Fruit fly (Drosophila melanogaster) whole organism, embryonic: ENCODE measurements around the gene ara.

ENCODE experiments used
- BEAF-32 ChIP-seq: fragments of 200-800 bp; sonication (Bioruptor generic); optimal IDR thresholded peaks from 3 replicates; lab custom pipeline; 2017; ENCODE audit warnings: missing biosample characterization, missing genetic modification characterization, mild to moderate bottlenecking, moderate library complexity, missing genetic modification reagents
- CG11247 ChIP-seq: fragments of 200-800 bp; sonication (Bioruptor generic); IDR thresholded peaks from 2 replicates; pipeline ENCODE4 v1.3.6; 2022; ENCODE audit warnings: missing biosample characterization, missing genetic modification characterization
- CG11504 ChIP-seq: fragments of 200-800 bp; sonication (Bioruptor generic); optimal IDR thresholded peaks from 3 replicates; lab custom pipeline; 2019; ENCODE audit warnings: missing biosample characterization, mild to moderate bottlenecking, missing genetic modification characterization, moderate library complexity
- CG12236 ChIP-seq: fragments of 200-800 bp; sonication (Bioruptor generic); optimal IDR thresholded peaks from 2 replicates; lab custom pipeline; 2016; ENCODE audit warnings: missing biosample characterization, missing genetic modification characterization
- CG15479 ChIP-seq: fragments of 200-800 bp; sonication (Bioruptor generic); optimal IDR thresholded peaks from 3 replicates; lab custom pipeline; 2019; ENCODE audit warnings: missing biosample characterization, mild to moderate bottlenecking, missing genetic modification characterization, moderate library complexity
- CG17328 ChIP-seq: fragments of 200-800 bp; sonication (Bioruptor generic); IDR thresholded peaks from 2 replicates; pipeline ENCODE4 v1.3.6; 2022; ENCODE audit warnings: missing biosample characterization, missing genetic modification characterization
- CG17802 ChIP-seq: fragments of 200-800 bp; sonication (Bioruptor generic); optimal IDR thresholded peaks from 2 replicates; lab custom pipeline; 2018; ENCODE audit warnings: missing biosample characterization, mild to moderate bottlenecking, missing genetic modification characterization, moderate library complexity
- CG1792 ChIP-seq: fragments of 200-800 bp; sonication (Bioruptor generic); optimal IDR thresholded peaks from 2 replicates; lab custom pipeline; 2016; ENCODE audit warnings: missing biosample characterization, missing genetic modification characterization
- CG18476 ChIP-seq: fragments of 200-800 bp; sonication (Bioruptor generic); optimal IDR thresholded peaks from 2 replicates; lab custom pipeline; 2016; ENCODE audit warnings: missing biosample characterization, mild to moderate bottlenecking, missing genetic modification characterization
- CG2202 ChIP-seq: fragments of 200-800 bp; sonication (Bioruptor generic); optimal IDR thresholded peaks from 2 replicates; lab custom pipeline; 2018; ENCODE audit warnings: missing biosample characterization, mild to moderate bottlenecking, missing genetic modification characterization
- CG31365 ChIP-seq: fragments of 200-800 bp; sonication (Bioruptor generic); optimal IDR thresholded peaks from 2 replicates; lab custom pipeline; 2018; ENCODE audit warnings: missing biosample characterization, mild to moderate bottlenecking, missing genetic modification characterization
- CG32532 ChIP-seq: fragments of 200-800 bp; sonication (Bioruptor generic); IDR thresholded peaks from 2 replicates; pipeline ENCODE4 v1.3.6; 2022; ENCODE audit warnings: missing biosample characterization, missing genetic modification characterization
- CG5245 ChIP-seq: fragments of 200-800 bp; sonication (Bioruptor generic); optimal IDR thresholded peaks from 3 replicates; lab custom pipeline; 2016; ENCODE audit warnings: missing biosample characterization, missing genetic modification characterization
- CG7357 ChIP-seq: fragments of 200-800 bp; sonication (Bioruptor generic); IDR thresholded peaks from 3 replicates; pipeline ENCODE4 v1.3.6; 2022; ENCODE audit warnings: missing biosample characterization, missing genetic modification characterization
- CG7963 ChIP-seq: fragments of 200-800 bp; sonication (Bioruptor generic); IDR thresholded peaks from 3 replicates; pipeline ENCODE4 v1.3.6; 2022; ENCODE audit warnings: missing biosample characterization, missing genetic modification characterization; ENCODE audit not compliant: partially characterized antibody
- CG8089 ChIP-seq: fragments of 200-800 bp; sonication (Bioruptor generic); optimal IDR thresholded peaks from 3 replicates; lab custom pipeline; 2016; ENCODE audit warnings: missing biosample characterization, missing genetic modification characterization
- CG8359 ChIP-seq: fragments of 200-800 bp; sonication (Bioruptor generic); optimal IDR thresholded peaks from 2 replicates; lab custom pipeline; 2017; ENCODE audit warnings: missing biosample characterization, mild to moderate bottlenecking, missing genetic modification characterization, borderline replicate concordance
- CG9932 ChIP-seq: fragments of 200-800 bp; sonication (Bioruptor generic); IDR thresholded peaks from 2 replicates; pipeline ENCODE4 v1.3.6; 2022; ENCODE audit warnings: missing biosample characterization, missing genetic modification characterization
- CTCF ChIP-seq: fragments of 200-800 bp; sonication (Bioruptor generic); optimal IDR thresholded peaks from 2 replicates; lab custom pipeline; 2017; ENCODE audit warnings: missing biosample characterization, mild to moderate bottlenecking, missing genetic modification characterization, moderate library complexity
- Dek ChIP-seq: fragments of 200-800 bp; sonication (Bioruptor generic); optimal IDR thresholded peaks from 3 replicates; lab custom pipeline; 2019; ENCODE audit warnings: missing biosample characterization, mild to moderate bottlenecking, missing genetic modification characterization, moderate library complexity
- Kr ChIP-seq: fragments of 200-800 bp; sonication (Bioruptor generic); optimal IDR thresholded peaks from 2 replicates; lab custom pipeline; 2017; ENCODE audit warnings: missing biosample characterization, mild to moderate bottlenecking, missing genetic modification characterization
- Lpt ChIP-seq: fragments of >200 bp; optimal IDR thresholded peaks from 2 replicates; lab custom pipeline; 2018; ENCODE audit warnings: missing biosample characterization, missing genetic modification characterization
- Med ChIP-seq: fragments of 200-800 bp; sonication (Bioruptor generic); peaks from one replicate; lab custom pipeline; 2016; ENCODE audit warnings: missing biosample characterization, missing genetic modification characterization, mild to moderate bottlenecking, inconsistent platforms, moderate library complexity
- Nf-YC ChIP-seq: fragments of 200-800 bp; optimal IDR thresholded peaks from 3 replicates; lab custom pipeline; 2019; ENCODE audit warnings: missing biosample characterization, mild to moderate bottlenecking, missing genetic modification characterization, moderate library complexity
- Sry-β ChIP-seq: fragments of 200-800 bp; sonication (Bioruptor generic); optimal IDR thresholded peaks from 2 replicates; lab custom pipeline; 2018; ENCODE audit warnings: missing biosample characterization, mild to moderate bottlenecking, missing genetic modification characterization, moderate library complexity
- abd-A ChIP-seq: fragments of 200-800 bp; sonication (Bioruptor generic); optimal IDR thresholded peaks from 3 replicates; lab custom pipeline; 2019; ENCODE audit warnings: missing biosample characterization, mild to moderate bottlenecking, missing genetic modification characterization, moderate library complexity
- ase ChIP-seq: fragments of 200-800 bp; sonication (Bioruptor generic); IDR thresholded peaks from 3 replicates; pipeline ENCODE4 v1.3.6; 2022; ENCODE audit warnings: missing biosample characterization, missing genetic modification characterization
- bigmax ChIP-seq: fragments of 200-800 bp; sonication (Bioruptor generic); optimal IDR thresholded peaks from 2 replicates; lab custom pipeline; 2018; ENCODE audit warnings: missing biosample characterization, mild to moderate bottlenecking, missing genetic modification characterization
- corto ChIP-seq: fragments of 200-800 bp; sonication (Bioruptor generic); optimal IDR thresholded peaks from 2 replicates; lab custom pipeline; 2016; ENCODE audit warnings: missing biosample characterization, mild to moderate bottlenecking, missing genetic modification characterization, moderate library complexity
- dmrt11E ChIP-seq: fragments of 200-800 bp; sonication (Bioruptor generic); optimal IDR thresholded peaks from 3 replicates; lab custom pipeline; 2018; ENCODE audit warnings: missing biosample characterization, mild to moderate bottlenecking, missing genetic modification characterization, moderate library complexity
- ewg ChIP-seq: fragments of 200-800 bp; sonication (Bioruptor generic); optimal IDR thresholded peaks from 3 replicates; lab custom pipeline; 2017; ENCODE audit warnings: mild to moderate bottlenecking, missing biosample characterization, missing genetic modification reagents, missing genetic modification characterization
- fd96Cb ChIP-seq: fragments of 200-800 bp; sonication (Bioruptor generic); optimal IDR thresholded peaks from 2 replicates; lab custom pipeline; 2018; ENCODE audit warnings: missing biosample characterization, mild to moderate bottlenecking, missing genetic modification characterization, moderate library complexity
- ftz-f1 ChIP-seq: fragments of 200-800 bp; sonication (Bioruptor generic); optimal IDR thresholded peaks from 2 replicates; lab custom pipeline; 2016; ENCODE audit warnings: missing biosample characterization, missing genetic modification characterization
- grn ChIP-seq: fragments of 200-800 bp; sonication (Bioruptor generic); optimal IDR thresholded peaks from 3 replicates; lab custom pipeline; 2017; ENCODE audit warnings: missing biosample characterization, missing genetic modification characterization
- her ChIP-seq: fragments of 200-800 bp; sonication (Bioruptor generic); optimal IDR thresholded peaks from 2 replicates; lab custom pipeline; 2016; ENCODE audit warnings: missing biosample characterization, missing genetic modification characterization
- hkb ChIP-seq, 2 experiments: fragments of 200-800 bp in 1 of 2; fragments of >200 bp in 1 of 2; sonication (Bioruptor generic) in 1 of 2; IDR thresholded peaks in 1 of 2; optimal IDR thresholded peaks in 1 of 2; 2 replicates each; pipeline versions ENCODE4 v1.3.6 to Lab custom; 2017 to 2022; ENCODE audit warnings: missing biosample characterization in 1 of 2, missing genetic modification characterization in 1 of 2
- jing ChIP-seq: fragments of 200-800 bp; sonication (Bioruptor generic); optimal IDR thresholded peaks from 2 replicates; lab custom pipeline; 2018; ENCODE audit warnings: missing biosample characterization, mild to moderate bottlenecking, missing genetic modification characterization
- kah ChIP-seq: fragments of 200-800 bp; sonication (Bioruptor generic); optimal IDR thresholded peaks from 2 replicates; lab custom pipeline; 2018; ENCODE audit warnings: missing biosample characterization, mild to moderate bottlenecking, missing genetic modification characterization
- maf-S ChIP-seq: fragments of 200-800 bp; sonication (Bioruptor generic); optimal IDR thresholded peaks from 2 replicates; lab custom pipeline; 2016; ENCODE audit warnings: missing biosample characterization, missing genetic modification characterization
- mam ChIP-seq: fragments of 200-800 bp; sonication (Bioruptor generic); optimal IDR thresholded peaks from 3 replicates; lab custom pipeline; 2016; ENCODE audit warnings: missing biosample characterization, missing genetic modification characterization
- org-1 ChIP-seq: fragments of 200-800 bp; sonication (Bioruptor generic); optimal IDR thresholded peaks from 2 replicates; lab custom pipeline; 2017; ENCODE audit warnings: missing biosample characterization, missing genetic modification characterization
- otp ChIP-seq: fragments of 200-800 bp; sonication (Bioruptor generic); IDR thresholded peaks from 3 replicates; pipeline ENCODE4, ENCODE4 v1.3.6; 2022; ENCODE audit warnings: missing biosample characterization, missing genetic modification characterization
- pros ChIP-seq: fragments of 200-800 bp; sonication (Bioruptor generic); optimal IDR thresholded peaks from 3 replicates; lab custom pipeline; 2019; ENCODE audit warnings: missing biosample characterization, mild to moderate bottlenecking, missing genetic modification characterization, moderate library complexity
- pum ChIP-seq: fragments of 200-800 bp; sonication (Bioruptor generic); optimal IDR thresholded peaks from 2 replicates; lab custom pipeline; 2016; ENCODE audit warnings: missing biosample characterization, missing genetic modification characterization
- sna ChIP-seq: fragments of 200-800 bp; sonication (Bioruptor generic); IDR thresholded peaks from 2 replicates; pipeline ENCODE4 v1.3.6; 2022; ENCODE audit warnings: missing biosample characterization, missing genetic modification characterization; ENCODE audit not compliant: partially characterized antibody
- so ChIP-seq: fragments of 200-800 bp; sonication (Bioruptor generic); IDR thresholded peaks from 3 replicates; pipeline ENCODE4 v1.3.6; 2022; ENCODE audit warnings: missing biosample characterization, missing genetic modification characterization
- stc ChIP-seq: fragments of 200-800 bp; sonication (Bioruptor generic); IDR thresholded peaks from 2 replicates; pipeline ENCODE4 v1.3.6; 2022; ENCODE audit warnings: missing biosample characterization, missing genetic modification characterization
- tna ChIP-seq: fragments of 200-800 bp; sonication (Bioruptor generic); IDR thresholded peaks from 2 replicates; pipeline ENCODE4 v1.3.6; 2022; ENCODE audit warnings: missing biosample characterization, missing genetic modification characterization; ENCODE audit not compliant: partially characterized antibody
- trh ChIP-seq: fragments of 200-800 bp; sonication (Bioruptor generic); optimal IDR thresholded peaks from 2 replicates; lab custom pipeline; 2016; ENCODE audit warnings: missing biosample characterization, missing genetic modification characterization
- twi ChIP-seq: fragments of 200-800 bp; optimal IDR thresholded peaks from 2 replicates; lab custom pipeline; 2019; ENCODE audit warnings: missing biosample characterization, mild to moderate bottlenecking, missing genetic modification characterization, moderate library complexity
- wdn ChIP-seq: fragments of 200-800 bp; sonication (Bioruptor generic); IDR thresholded peaks from 2 replicates; pipeline ENCODE4 v1.3.6; 2022; ENCODE audit warnings: missing biosample characterization, missing genetic modification characterization

The ara gene

DNA sequence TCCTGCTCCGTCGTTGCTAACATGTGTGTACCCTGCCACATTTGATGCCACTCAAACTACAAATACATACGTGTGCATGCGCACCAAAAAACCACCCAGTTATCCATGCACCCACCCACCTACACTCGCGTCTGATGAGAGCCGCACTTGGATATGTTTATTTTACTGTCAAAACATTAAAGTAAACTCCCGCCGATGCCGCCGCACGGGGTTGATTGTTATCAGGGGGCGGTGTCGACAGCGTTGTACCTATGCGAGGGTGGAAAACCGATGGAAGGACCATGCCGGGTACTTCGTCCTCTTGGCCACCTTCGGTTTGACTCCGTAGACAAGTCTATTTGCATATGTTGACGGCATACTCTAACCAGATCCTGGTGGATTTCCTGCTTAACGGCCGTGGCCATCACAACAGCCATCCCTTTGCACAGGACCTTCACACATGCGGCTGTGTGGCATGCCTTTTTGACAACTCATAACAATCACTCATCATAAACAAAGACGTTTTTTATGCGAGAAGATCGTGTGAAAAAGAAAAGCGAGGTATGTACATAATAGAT lies 61.9 kb downstream of the ara start (continued):
- TF ChIP-seq maf-S (GFP tag; lab: Kevin White, UChicago), result no peak
- TF ChIP-seq CG31365 (tag; lab: Kevin White, UChicago), result no peak
- TF ChIP-seq Lpt (GFP tag; lab: Kevin White, UChicago), result no peak
- peak; percentile 64 for TF ChIP-seq twi (tag; lab: Kevin White, UChicago)
- no peak for TF ChIP-seq CG17802 (tag; lab: Kevin White, UChicago)
- no peak for TF ChIP-seq stc (GFP tag; lab: Robert Waterston, UW)
- no peak for TF ChIP-seq CG7963 (GFP tag; lab: Robert Waterston, UW)
- no peak for TF ChIP-seq hkb (optimal IDR thresholded peaks at IDR 0.05; lab: Kevin White, UChicago)
- TF ChIP-seq hkb (GFP tag; IDR thresholded peaks at IDR 0.05; lab: Robert Waterston, UW), result 0 out of 2 replicates have a peak, but pooled peaks have one; percentile 10
- no peak for TF ChIP-seq CTCF
- no peak for TF ChIP-seq CG12236 (GFP tag; lab: Kevin White, UChicago)
- no peak for TF ChIP-seq bigmax (GFP tag; lab: Kevin White, UChicago)
- TF ChIP-seq CG18476, result no peak
- no peak for TF ChIP-seq her (GFP tag; lab: Kevin White, UChicago)
- no peak for TF ChIP-seq CG1792 (GFP tag; lab: Kevin White, UChicago)
- TF ChIP-seq Nf-YC (tag; lab: Kevin White, UChicago), result peak; percentile 25
- TF ChIP-seq trh (GFP tag; lab: Kevin White, UChicago), result no peak
- no peak for TF ChIP-seq tna
- TF ChIP-seq fd96Cb (tag; lab: Kevin White, UChicago), result no peak
- no peak for TF ChIP-seq otp (GFP tag; lab: Robert Waterston, UW)
- no peak for TF ChIP-seq ase (GFP tag; lab: Robert Waterston, UW)
- no peak for TF ChIP-seq sna (GFP tag; lab: Robert Waterston, UW)
- no peak for TF ChIP-seq CG8359 (GFP tag; lab: Kevin White, UChicago)
- TF ChIP-seq Kr (GFP tag; lab: Kevin White, UChicago), result peak; percentile 20
- no peak for TF ChIP-seq CG17328
- TF ChIP-seq CG7357 (GFP tag; lab: Robert Waterston, UW), result no peak
- TF ChIP-seq so (GFP tag; lab: Robert Waterston, UW), result no peak
- no peak for TF ChIP-seq Sry-β
- TF ChIP-seq BEAF-32 (GFP tag; lab: Kevin White, UChicago), result no peak
- TF ChIP-seq ewg (GFP tag; lab: Kevin White, UChicago), result peak; percentile 31
- TF ChIP-seq abd-A (tag; lab: Kevin White, UChicago), result peak; percentile 38
- no peak for TF ChIP-seq kah
- peak; percentile 39 for TF ChIP-seq grn (GFP tag; lab: Kevin White, UChicago)
- TF ChIP-seq corto, result no peak
- peak; percentile 18 for TF ChIP-seq Med (GFP tag; lab: Kevin White, UChicago)
- TF ChIP-seq org-1 (GFP tag; lab: Kevin White, UChicago), result no peak
- no peak for TF ChIP-seq dmrt11E (tag; lab: Kevin White, UChicago)
- TF ChIP-seq ftz-f1 (GFP tag; lab: Kevin White, UChicago), result no peak
- no peak for TF ChIP-seq CG5245
- TF ChIP-seq CG11247 (GFP tag; lab: Robert Waterston, UW), result no peak
- TF ChIP-seq CG32532 (GFP tag; lab: Robert Waterston, UW), result no peak
- TF ChIP-seq wdn (GFP tag; lab: Robert Waterston, UW), result no peak
- no peak for TF ChIP-seq jing (GFP tag; lab: Kevin White, UChicago)
- TF ChIP-seq CG8089 (GFP tag; lab: Kevin White, UChicago), result no peak
- no peak for TF ChIP-seq pum (GFP tag; lab: Kevin White, UChicago)
- TF ChIP-seq mam, result no peak
- no peak for TF ChIP-seq CG15479
- no peak for TF ChIP-seq Dek (tag; lab: Kevin White, UChicago)
- TF ChIP-seq CG9932 (GFP tag; lab: Robert Waterston, UW), result no peak
- peak; percentile 61 for TF ChIP-seq pros
- TF ChIP-seq CG11504, result no peak
- TF ChIP-seq CG2202 (tag; lab: Kevin White, UChicago), result no peak
